Fruit fly (Drosophila melanogaster) S2 (cell line): ENCODE measurements around the gene Sarm.

Experiments
- CG8478 ChIP-seq: fragments of >200 bp; optimal IDR thresholded peaks from 2 replicates; lab custom pipeline; 2018
- CTCF ChIP-seq, 2 experiments: fragments of >200 bp; optimal IDR thresholded peaks; 2 replicates each; lab custom pipeline; 2018

DNA sequence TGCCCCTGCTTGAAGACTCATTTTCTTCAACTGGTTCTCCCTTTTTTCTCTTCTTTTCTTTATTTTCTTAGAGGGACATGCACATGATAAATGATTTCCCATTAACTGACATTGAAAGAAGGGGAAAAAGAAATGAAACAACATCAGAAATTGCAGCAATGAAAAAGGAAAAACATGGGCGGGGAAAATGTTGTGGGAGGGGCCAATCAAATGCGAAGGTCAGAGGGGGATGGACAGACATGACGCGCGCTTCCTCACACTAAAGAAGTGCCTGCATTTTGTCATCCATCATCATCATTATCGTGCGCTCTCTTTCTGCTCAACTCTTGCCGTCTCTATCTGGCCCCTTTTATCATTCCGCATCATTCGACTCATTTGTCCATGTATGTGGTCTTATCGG, 26.0 kb upstream of the Sarm start:
- TF ChIP-seq CTCF (optimal IDR thresholded peaks at IDR 0.05; lab: Kevin White, UChicago): no peak
- TF ChIP-seq CG8478: no peak
